Fruit fly (Drosophila melanogaster) whole organism, wandering third instar larva: ENCODE measurements around the gene CG11927.

ENCODE experiments used
- Dif ChIP-seq: fragments of 200-275, 200-300 bp; sonication (Bioruptor generic); optimal IDR thresholded peaks from 2 replicates; lab custom pipeline; 2018; ENCODE audit warnings: missing biosample characterization, missing genetic modification characterization; ENCODE audit not compliant: partially characterized antibody
- Hnf4 ChIP-seq: fragments of 200-800 bp; sonication (Bioruptor generic); optimal IDR thresholded peaks from 2 replicates; lab custom pipeline; 2016; ENCODE audit warnings: missing biosample characterization, mild to moderate bottlenecking, missing genetic modification characterization
- Mio ChIP-seq: sonication (Bioruptor generic); optimal IDR thresholded peaks from 2 replicates; lab custom pipeline; 2016; ENCODE audit warnings: missing biosample characterization, missing genetic modification characterization
- Myc ChIP-seq: fragments of >200 bp; optimal IDR thresholded peaks from 2 replicates; lab custom pipeline; 2017
- OdsH ChIP-seq: fragments of 200-800 bp; sonication (Bioruptor generic); optimal IDR thresholded peaks from 2 replicates; lab custom pipeline; 2016; ENCODE audit warnings: missing biosample characterization, mild to moderate bottlenecking, missing genetic modification characterization
- dmrt93B ChIP-seq: fragments of 200-800 bp; sonication (Bioruptor generic); optimal IDR thresholded peaks from 2 replicates; lab custom pipeline; 2018; ENCODE audit warnings: missing biosample characterization, mild to moderate bottlenecking, missing genetic modification characterization
- jim ChIP-seq: fragments of 175-275, 200-325 bp; sonication (Bioruptor generic); optimal IDR thresholded peaks from 2 replicates; lab custom pipeline; 2016; ENCODE audit warnings: missing biosample characterization, mild to moderate bottlenecking, missing genetic modification characterization
- usp ChIP-seq: fragments of >200 bp; optimal IDR thresholded peaks from 2 replicates; lab custom pipeline; 2017; ENCODE audit warnings: missing biosample characterization, missing genetic modification characterization
- woc ChIP-seq: sonication (Bioruptor generic); optimal IDR thresholded peaks from 2 replicates; lab custom pipeline; 2016; ENCODE audit warnings: missing biosample characterization, mild to moderate bottlenecking, missing genetic modification characterization

- TF ChIP-seq Dif (no peak), woc (no peak), dmrt93B (GFP tag; lab: Kevin White, UChicago) (no peak), jim (GFP tag; lab: Kevin White, UChicago) (no peak), OdsH (GFP tag; lab: Kevin White, UChicago) (no peak), Hnf4 (no peak), Mio (GFP tag; lab: Kevin White, UChicago) (no peak), usp (GFP tag; lab: Kevin White, UChicago) (no peak), Myc (no peak)
These were observed 49.1 kb downstream of the CG11927 start for dm6 chr2L:4896484-4897205.
